Fruit fly (Drosophila melanogaster): ENCODE data around the gene Ythdc1.

Ythdc1 gene

DNA sequence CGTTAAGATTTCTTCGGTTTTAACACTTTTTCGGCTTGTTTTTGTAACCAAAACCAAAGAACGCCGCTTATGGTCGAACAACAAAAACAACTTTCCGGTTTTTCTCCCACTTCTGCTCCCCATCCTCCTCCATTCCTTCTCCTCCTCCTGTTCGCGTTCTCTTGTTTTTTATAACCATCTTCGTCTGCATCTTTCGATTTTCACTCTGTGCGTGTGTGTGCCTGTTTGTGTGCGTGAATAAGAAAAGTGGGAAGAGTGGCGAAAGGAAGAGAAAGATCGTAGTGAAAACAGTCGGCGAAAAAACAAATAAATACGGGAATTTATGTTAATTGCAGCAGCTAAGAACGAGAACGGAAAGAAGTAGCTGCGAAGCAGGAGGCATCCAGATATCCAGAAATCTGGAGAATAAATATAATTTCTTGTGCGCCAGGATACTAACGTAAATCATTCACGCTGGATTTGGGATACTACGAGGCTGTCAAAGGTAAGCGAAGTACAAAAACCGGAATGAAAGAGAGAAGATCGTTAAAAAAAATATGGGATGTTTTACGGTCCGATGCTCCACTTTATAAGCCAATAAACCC, 36.5 kb downstream of the Ythdc1 start:
- TF ChIP-seq EcR (GFP tag; optimal IDR thresholded peaks at IDR 0.05) (peak; percentile 17), CG15710 (tag; optimal IDR thresholded peaks at IDR 0.05) (no peak)

dm6 chr3L:3336368-3337164, 37.4 kb downstream of the Ythdc1 start, which contains the start of the genes Drsl6 and kst:
Gene Drsl6 (minus strand): TSS chr3L:3336418.
Gene kst (plus strand): TSS chr3L:3336860.
- TF ChIP-seq EcR (GFP tag; optimal IDR thresholded peaks at IDR 0.05) (no peak), CG32121 (GFP tag; IDR thresholded peaks at IDR 0.05) (peak; percentile 32; the same call in 1 of the 2 replicates), fd96Ca (GFP tag; IDR thresholded peaks at IDR 0.05) (peak; percentile 33; the same call in 1 of the 3 replicates), CG15710 (tag; optimal IDR thresholded peaks at IDR 0.05) (peak; percentile 48), CG17806 (tag; optimal IDR thresholded peaks at IDR 0.05) (peak; percentile 32), CG14655 (GFP tag; optimal IDR thresholded peaks at IDR 0.05) (no peak), Ets98B (GFP tag; IDR thresholded peaks at IDR 0.05) (peak; percentile 55; the same call in 1 of the 2 replicates), rn (GFP tag; IDR thresholded peaks at IDR 0.05) (peak; percentile 38; the same call in 1 of the 2 replicates), CG12605 (GFP tag; IDR thresholded peaks at IDR 0.05) (peak; percentile 82), CG10348 (GFP tag; IDR thresholded peaks at IDR 0.05) (no peak), gl (tag; optimal IDR thresholded peaks at IDR 0.05) (peak; percentile 64), Pif1A (GFP tag; optimal IDR thresholded peaks at IDR 0.05) (no peak), CG13204 (GFP tag; optimal IDR thresholded peaks at IDR 0.05) (no peak), D1 (tag; optimal IDR thresholded peaks at IDR 0.05) (no peak), CG8159 (tag; optimal IDR thresholded peaks at IDR 0.05) (no peak), Snoo (tag; optimal IDR thresholded peaks at IDR 0.05) (no peak), CG9948 (tag; optimal IDR thresholded peaks at IDR 0.05) (peak; percentile 17), CG34367 (tag; optimal IDR thresholded peaks at IDR 0.05) (no peak), CG4496 (GFP tag; IDR thresholded peaks at IDR 0.05) (peak; percentile 69), CG8301 (tag; optimal IDR thresholded peaks at IDR 0.05) (no peak), Pif1B (GFP tag; optimal IDR thresholded peaks at IDR 0.05) (no peak)

dm6 chr3L:3335688-3336087, 38.3 kb downstream of the Ythdc1 start, which contains the start of gene Drsl1:
Gene Drsl1 (minus strand): TSS chr3L:3335788.
- TF ChIP-seq CG32121 (GFP tag; IDR thresholded peaks at IDR 0.05) (no peak), EcR (GFP tag; optimal IDR thresholded peaks at IDR 0.05) (no peak), Snoo (tag; optimal IDR thresholded peaks at IDR 0.05) (no peak), CG14655 (GFP tag; optimal IDR thresholded peaks at IDR 0.05) (no peak), CG4496 (GFP tag; IDR thresholded peaks at IDR 0.05) (no peak), Ets98B (GFP tag; IDR thresholded peaks at IDR 0.05) (no peak), fd96Ca (GFP tag; IDR thresholded peaks at IDR 0.05) (no peak), Pif1A (GFP tag; optimal IDR thresholded peaks at IDR 0.05) (no peak), CG13204 (GFP tag; optimal IDR thresholded peaks at IDR 0.05) (no peak), CG9948 (tag; optimal IDR thresholded peaks at IDR 0.05) (no peak), D1 (tag; optimal IDR thresholded peaks at IDR 0.05) (no peak), CG12605 (GFP tag; IDR thresholded peaks at IDR 0.05) (no peak)

dm6 chr3L:3334784-3335183, 39.2 kb downstream of the Ythdc1 start, which contains the start of gene CG14969:
Gene CG14969 (minus strand): TSS chr3L:3334978.
- no peak for TF ChIP-seq Ets98B (GFP tag; IDR thresholded peaks at IDR 0.05)

dm6 chr3L:3329763-3330162, 44.2 kb downstream of the Ythdc1 start, which contains the start of gene CG14961:
Gene CG14961 (plus strand): TSS chr3L:3330063.
- no peak for TF ChIP-seq CG13204 (GFP tag; optimal IDR thresholded peaks at IDR 0.05)

- TF ChIP-seq rn (GFP tag; IDR thresholded peaks at IDR 0.05), result no peak
- no peak for TF ChIP-seq D1 (tag; optimal IDR thresholded peaks at IDR 0.05)
- no peak for TF ChIP-seq Snoo (tag; optimal IDR thresholded peaks at IDR 0.05)
- no peak for TF ChIP-seq EcR (GFP tag; optimal IDR thresholded peaks at IDR 0.05)
- no peak for TF ChIP-seq CG14655 (GFP tag; optimal IDR thresholded peaks at IDR 0.05)
- TF ChIP-seq CG17806 (tag; optimal IDR thresholded peaks at IDR 0.05), result no peak
- no peak for TF ChIP-seq gl (tag; optimal IDR thresholded peaks at IDR 0.05)
- TF ChIP-seq CG9948 (tag; optimal IDR thresholded peaks at IDR 0.05), result no peak
- no peak for TF ChIP-seq CG8301 (tag; optimal IDR thresholded peaks at IDR 0.05)
- TF ChIP-seq CG4496 (GFP tag; IDR thresholded peaks at IDR 0.05), result no peak
- TF ChIP-seq Ets98B (GFP tag; IDR thresholded peaks at IDR 0.05), result no peak
- TF ChIP-seq CG13204 (GFP tag; optimal IDR thresholded peaks at IDR 0.05), result no peak
- no peak for TF ChIP-seq CG34367 (tag; optimal IDR thresholded peaks at IDR 0.05)
These were observed 45.2 kb downstream of the Ythdc1 start, which contains the start of gene Strip for dm6 chr3L:3328771-3329170. Gene Strip (minus strand): TSS chr3L:3328871.

Measured in whole organism, pupa.